Fruit fly (Drosophila melanogaster) whole organism, embryonic: ENCODE data around the gene TwdlF.

Experiments used
- Adf1 ChIP-seq: fragments of 200-800 bp; sonication (Bioruptor generic); IDR thresholded peaks from 2 replicates; pipeline ENCODE4 v1.3.6; 2022; ENCODE audit warnings: missing biosample characterization, missing genetic modification characterization
- Asciz ChIP-seq: fragments of 200-800 bp; sonication (Bioruptor generic); optimal IDR thresholded peaks from 2 replicates; lab custom pipeline; 2017; ENCODE audit warnings: missing biosample characterization, mild to moderate bottlenecking, missing genetic modification characterization, missing genetic modification reagents
- BEAF-32 ChIP-seq: fragments of 200-800 bp; sonication (Bioruptor generic); optimal IDR thresholded peaks from 3 replicates; lab custom pipeline; 2017; ENCODE audit warnings: missing biosample characterization, missing genetic modification characterization, mild to moderate bottlenecking, moderate library complexity, missing genetic modification reagents
- CG10209 ChIP-seq: fragments of 200-800 bp; sonication (Bioruptor generic); optimal IDR thresholded peaks from 3 replicates; lab custom pipeline; 2017; ENCODE audit warnings: missing biosample characterization, mild to moderate bottlenecking, missing genetic modification characterization, missing genetic modification reagents
- CG12071 ChIP-seq: fragments of 200-800 bp; sonication (Bioruptor generic); optimal IDR thresholded peaks from 3 replicates; lab custom pipeline; 2018; ENCODE audit warnings: missing biosample characterization, mild to moderate bottlenecking, missing genetic modification characterization
- CG13296 ChIP-seq: fragments of 200-800 bp; sonication (Bioruptor generic); optimal IDR thresholded peaks from 3 replicates; lab custom pipeline; 2018; ENCODE audit warnings: missing biosample characterization, mild to moderate bottlenecking, missing genetic modification characterization
- CG15011 ChIP-seq: fragments of 200-800 bp; sonication (Bioruptor generic); optimal IDR thresholded peaks from 3 replicates; lab custom pipeline; 2018; ENCODE audit warnings: missing biosample characterization, mild to moderate bottlenecking, missing genetic modification characterization
- CG15073 ChIP-seq: fragments of 200-800 bp; sonication (Bioruptor generic); optimal IDR thresholded peaks from 2 replicates; lab custom pipeline; 2016; ENCODE audit warnings: missing biosample characterization, missing genetic modification characterization
- CG17829 ChIP-seq: fragments of 200-800 bp; optimal IDR thresholded peaks from 2 replicates; lab custom pipeline; 2019; ENCODE audit warnings: missing biosample characterization, mild to moderate bottlenecking, missing genetic modification characterization, moderate library complexity
- CG42726 ChIP-seq: fragments of 200-800 bp; sonication (Bioruptor generic); IDR thresholded peaks from 2 replicates; pipeline ENCODE4 v1.3.6; 2022; ENCODE audit warnings: missing biosample characterization, missing genetic modification characterization; ENCODE audit not compliant: partially characterized antibody
- CG4854 ChIP-seq: fragments of 200-800 bp; sonication (Bioruptor generic); optimal IDR thresholded peaks from 2 replicates; lab custom pipeline; 2016; ENCODE audit warnings: missing biosample characterization, missing genetic modification characterization, inconsistent platforms
- CG5953 ChIP-seq: fragments of 200-800 bp; sonication (Bioruptor generic); IDR thresholded peaks from 2 replicates; pipeline ENCODE4 v1.3.6; 2022; ENCODE audit warnings: missing biosample characterization, missing genetic modification characterization
- CG6254 ChIP-seq: fragments of 200-800 bp; sonication (Bioruptor generic); optimal IDR thresholded peaks from 3 replicates; lab custom pipeline; 2017; ENCODE audit warnings: mild to moderate bottlenecking, missing biosample characterization, missing genetic modification reagents, missing genetic modification characterization
- CG7372 ChIP-seq: fragments of 200-800 bp; sonication (Bioruptor generic); IDR thresholded peaks from 2 replicates; pipeline ENCODE4 v1.3.6; 2022; ENCODE audit warnings: missing biosample characterization, missing genetic modification characterization
- CG8281 ChIP-seq: fragments of 200-800 bp; sonication (Bioruptor generic); optimal IDR thresholded peaks from 2 replicates; lab custom pipeline; 2018; ENCODE audit warnings: missing biosample characterization, mild to moderate bottlenecking, missing genetic modification characterization, moderate library complexity
- Doc3 ChIP-seq: fragments of 200-800 bp; sonication (Bioruptor generic); IDR thresholded peaks from 3 replicates; pipeline ENCODE4 v1.3.6; 2022; ENCODE audit warnings: missing biosample characterization, missing genetic modification characterization; ENCODE audit not compliant: partially characterized antibody
- ERR ChIP-seq: fragments of 200-800 bp; sonication (Bioruptor generic); optimal IDR thresholded peaks from 2 replicates; lab custom pipeline; 2016; ENCODE audit warnings: missing biosample characterization, missing genetic modification characterization
- HmgD ChIP-seq: fragments of 200-800 bp; sonication (Bioruptor generic); optimal IDR thresholded peaks from 3 replicates; lab custom pipeline; 2016; ENCODE audit warnings: missing biosample characterization, missing genetic modification characterization
- Hr3 ChIP-seq: fragments of 200-800 bp; sonication (Bioruptor generic); optimal IDR thresholded peaks from 3 replicates; lab custom pipeline; 2016; ENCODE audit warnings: missing biosample characterization, missing genetic modification characterization
- Lhr ChIP-seq: fragments of 200-800 bp; sonication (Bioruptor generic); optimal IDR thresholded peaks from 3 replicates; lab custom pipeline; 2017; ENCODE audit warnings: mild to moderate bottlenecking, missing biosample characterization, missing genetic modification reagents, missing genetic modification characterization
- Mes4 ChIP-seq: fragments of 200-800 bp; sonication (Bioruptor generic); optimal IDR thresholded peaks from 2 replicates; lab custom pipeline; 2016; ENCODE audit warnings: missing biosample characterization, missing genetic modification characterization
- Nf-YC ChIP-seq: fragments of 200-800 bp; optimal IDR thresholded peaks from 3 replicates; lab custom pipeline; 2019; ENCODE audit warnings: missing biosample characterization, mild to moderate bottlenecking, missing genetic modification characterization, moderate library complexity
- PHDP ChIP-seq: fragments of 200-800 bp; sonication (Bioruptor generic); optimal IDR thresholded peaks from 3 replicates; lab custom pipeline; 2018; ENCODE audit warnings: missing biosample characterization, mild to moderate bottlenecking, missing genetic modification characterization, moderate library complexity
- Sox102F ChIP-seq: fragments of 200-800 bp; sonication (Bioruptor generic); optimal IDR thresholded peaks from 2 replicates; lab custom pipeline; 2018; ENCODE audit warnings: missing biosample characterization, mild to moderate bottlenecking, missing genetic modification characterization, moderate library complexity
- Xbp1 ChIP-seq: fragments of 200-800 bp; sonication (Bioruptor generic); optimal IDR thresholded peaks from 3 replicates; lab custom pipeline; 2016; ENCODE audit warnings: missing biosample characterization, mild to moderate bottlenecking, missing genetic modification characterization
- aop ChIP-seq: fragments of 200-800 bp; sonication (Bioruptor generic); IDR thresholded peaks from 2 replicates; pipeline ENCODE4 v1.3.6; 2022; ENCODE audit warnings: missing biosample characterization, missing genetic modification characterization
- cas ChIP-seq: fragments of 200-800 bp; sonication (Bioruptor generic); IDR thresholded peaks from 2 replicates; pipeline ENCODE4 v1.3.6; 2022; ENCODE audit warnings: missing biosample characterization, missing genetic modification characterization
- cg ChIP-seq: fragments of 200-800 bp; sonication (Bioruptor generic); optimal IDR thresholded peaks from 3 replicates; lab custom pipeline; 2019; ENCODE audit warnings: missing biosample characterization, mild to moderate bottlenecking, missing genetic modification characterization, moderate library complexity
- chinmo ChIP-seq: fragments of 200-800 bp; sonication (Bioruptor generic); IDR thresholded peaks from 4 replicates; pipeline ENCODE4 v1.3.6; 2022; ENCODE audit warnings: missing biosample characterization, missing genetic modification characterization; ENCODE audit not compliant: partially characterized antibody
- crol ChIP-seq: fragments of 200-800 bp; sonication (Bioruptor generic); IDR thresholded peaks from 2 replicates; pipeline ENCODE4 v1.3.6; 2022; ENCODE audit warnings: missing biosample characterization, missing genetic modification characterization
- dmrt11E ChIP-seq: fragments of 200-800 bp; sonication (Bioruptor generic); optimal IDR thresholded peaks from 3 replicates; lab custom pipeline; 2018; ENCODE audit warnings: missing biosample characterization, mild to moderate bottlenecking, missing genetic modification characterization, moderate library complexity
- en ChIP-seq: fragments of 200-800 bp; sonication (Bioruptor generic); optimal IDR thresholded peaks from 2 replicates; lab custom pipeline; 2016; ENCODE audit warnings: missing biosample characterization, missing genetic modification characterization
- gcm ChIP-seq: fragments of 200-800 bp; sonication (Bioruptor generic); optimal IDR thresholded peaks from 2 replicates; lab custom pipeline; 2019; ENCODE audit warnings: missing biosample characterization, mild to moderate bottlenecking, missing genetic modification characterization, moderate library complexity
- gfzf ChIP-seq: fragments of 200-800 bp; sonication (Bioruptor generic); optimal IDR thresholded peaks from 2 replicates; lab custom pipeline; 2016; ENCODE audit warnings: missing biosample characterization, mild to moderate bottlenecking, missing genetic modification characterization, moderate library complexity
- kni ChIP-seq: fragments of 200-800 bp; sonication (Bioruptor generic); optimal IDR thresholded peaks from 3 replicates; lab custom pipeline; 2017; ENCODE audit warnings: mild to moderate bottlenecking, missing biosample characterization, missing genetic modification reagents, missing genetic modification characterization
- lab ChIP-seq: fragments of 200-800 bp; sonication (Bioruptor generic); optimal IDR thresholded peaks from 3 replicates; lab custom pipeline; 2017; ENCODE audit warnings: missing biosample characterization, missing genetic modification characterization, mild to moderate bottlenecking, moderate library complexity, missing genetic modification reagents
- lilli ChIP-seq: fragments of 200-800 bp; sonication (Bioruptor generic); optimal IDR thresholded peaks from 3 replicates; lab custom pipeline; 2016; ENCODE audit warnings: missing biosample characterization, missing genetic modification characterization
- lmd ChIP-seq: fragments of 200-800 bp; sonication (Bioruptor generic); IDR thresholded peaks from 2 replicates; pipeline ENCODE4 v1.3.6; 2022; ENCODE audit warnings: missing biosample characterization, missing genetic modification characterization
- nau ChIP-seq: fragments of 200-800 bp; sonication (Bioruptor generic); optimal IDR thresholded peaks from 3 replicates; lab custom pipeline; 2017; ENCODE audit warnings: missing biosample characterization, mild to moderate bottlenecking, missing genetic modification characterization, missing genetic modification reagents
- nmo ChIP-seq: fragments of 200-800 bp; sonication (Bioruptor generic); optimal IDR thresholded peaks from 2 replicates; lab custom pipeline; 2018; ENCODE audit warnings: missing biosample characterization, mild to moderate bottlenecking, missing genetic modification characterization, moderate library complexity
- oc ChIP-seq: fragments of 200-800 bp; sonication (Bioruptor generic); optimal IDR thresholded peaks from 2 replicates; lab custom pipeline; 2018; ENCODE audit warnings: missing biosample characterization, mild to moderate bottlenecking, missing genetic modification characterization, moderate library complexity
- sc ChIP-seq, 3 experiments: fragments of >200 bp in 2 of 3; fragments of 200-800 bp in 1 of 3; sonication (Bioruptor generic) in 1 of 3; optimal IDR thresholded peaks; 2 replicates in 2 of 3; 3 replicates in 1 of 3; lab custom pipeline; 2017; ENCODE audit warnings: mild to moderate bottlenecking in 1 of 3, missing biosample characterization in 1 of 3, missing genetic modification characterization in 1 of 3, missing genetic modification reagents in 1 of 3
- schlank ChIP-seq: fragments of 200-800 bp; sonication (Bioruptor generic); optimal IDR thresholded peaks from 2 replicates; lab custom pipeline; 2018; ENCODE audit warnings: missing biosample characterization, mild to moderate bottlenecking, missing genetic modification characterization
- stwl ChIP-seq: fragments of 200-800 bp; sonication (Bioruptor generic); optimal IDR thresholded peaks from 3 replicates; lab custom pipeline; 2018; ENCODE audit warnings: missing biosample characterization, mild to moderate bottlenecking, missing genetic modification characterization, moderate library complexity
- tll ChIP-seq, 2 experiments: fragments of 200-800 bp in 1 of 2; fragments of >200 bp in 1 of 2; sonication (Bioruptor generic) in 1 of 2; optimal IDR thresholded peaks; 2 replicates each; lab custom pipeline; 2017 to 2019; ENCODE audit warnings: missing biosample characterization in 2 of 2, missing genetic modification characterization in 2 of 2, mild to moderate bottlenecking in 1 of 2, moderate library complexity in 1 of 2
- zen2 ChIP-seq: fragments of 200-800 bp; sonication (Bioruptor generic); IDR thresholded peaks from 3 replicates; pipeline ENCODE4 v1.3.6; 2022; ENCODE audit warnings: missing biosample characterization, missing genetic modification characterization; ENCODE audit not compliant: partially characterized antibody
- zfh1 ChIP-seq: fragments of 200-800 bp; sonication (Bioruptor generic); IDR thresholded peaks from 3 replicates; pipeline ENCODE4 v1.3.6; 2022; ENCODE audit warnings: missing biosample characterization, missing genetic modification characterization

Gene TwdlF

DNA sequence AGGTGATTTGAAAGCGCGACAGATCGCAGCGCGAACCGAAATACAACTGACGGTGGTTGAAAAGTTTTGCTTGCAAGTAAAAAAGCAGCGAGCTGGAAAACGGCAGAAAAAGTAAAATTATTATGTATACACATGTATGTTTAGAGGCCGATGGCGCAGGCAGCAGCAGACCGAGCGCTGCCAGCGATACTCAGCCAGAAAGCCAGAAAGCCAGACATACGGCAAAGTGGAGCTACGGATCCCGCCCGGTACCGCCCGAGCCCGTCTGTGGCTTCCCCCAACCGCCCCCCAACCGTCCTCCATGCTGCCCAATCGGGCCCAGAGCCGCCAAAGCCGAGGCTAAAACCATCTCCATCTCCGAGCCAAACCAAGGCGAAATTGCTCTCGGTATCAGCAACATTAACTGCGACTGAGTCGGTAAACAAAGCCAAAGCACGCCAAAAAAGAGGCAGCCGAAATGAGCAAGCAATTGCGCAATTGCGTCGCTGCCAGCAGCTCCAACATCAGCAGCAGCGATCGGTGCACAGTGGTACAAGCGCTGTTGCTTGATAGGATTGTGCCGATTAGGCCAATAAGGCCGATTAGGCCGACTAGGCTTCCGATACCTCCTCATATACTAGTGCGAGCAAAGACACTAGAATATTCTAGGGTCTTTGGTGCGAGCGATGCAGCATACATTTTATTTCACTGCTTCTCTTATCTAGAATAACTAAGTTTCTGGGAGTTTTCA lies 31.4 kb upstream of the TwdlF start, which contains the start of gene CG14636 (continued):
- TF ChIP-seq CG17829 (tag; lab: Kevin White, UChicago) (peak; percentile 25), lab (peak; percentile 88), CG7372 (peak; percentile 77), cg (no peak), aop (GFP tag; lab: Robert Waterston, UW) (no peak), CG8281 (tag; lab: Kevin White, UChicago) (peak; percentile 35), lilli (GFP tag; lab: Kevin White, UChicago) (peak; percentile 76), CG12071 (GFP tag; lab: Kevin White, UChicago) (peak; percentile 37), kni (GFP tag; lab: Kevin White, UChicago) (no peak), gfzf (GFP tag; lab: Kevin White, UChicago) (no peak), Asciz (GFP tag; lab: Kevin White, UChicago) (peak; percentile 41), cas (GFP tag; lab: Robert Waterston, UW) (0 out of 2 replicates have a peak, but pooled peaks have one; percentile 39), lmd (GFP tag; lab: Robert Waterston, UW) (peak; percentile 84), ERR (GFP tag; lab: Kevin White, UChicago) (peak; percentile 18), stwl (tag; lab: Kevin White, UChicago) (no peak), HmgD (no peak), crol (GFP tag; lab: Robert Waterston, UW) (peak; percentile 85), sc (optimal IDR thresholded peaks at IDR 0.05; lab: Kevin White, UChicago) (no peak), sc (GFP tag; optimal IDR thresholded peaks at IDR 0.05; lab: Kevin White, UChicago) (no peak), CG42726 (GFP tag; lab: Robert Waterston, UW) (no peak), CG6254 (GFP tag; lab: Kevin White, UChicago) (no peak), Doc3 (GFP tag; lab: Robert Waterston, UW) (no peak), Mes4 (GFP tag; lab: Kevin White, UChicago) (peak; percentile 39), zfh1 (GFP tag; lab: Robert Waterston, UW) (peak; percentile 60; the same call in 1 of the 3 replicates), PHDP (peak; percentile 69), gcm (GFP tag; lab: Kevin White, UChicago) (peak; percentile 12), BEAF-32 (GFP tag; lab: Kevin White, UChicago) (no peak), Hr3 (GFP tag; lab: Kevin White, UChicago) (peak; percentile 42), CG15011 (GFP tag; lab: Kevin White, UChicago) (peak; percentile 53), tll (GFP tag; optimal IDR thresholded peaks at IDR 0.05; lab: Kevin White, UChicago) (no peak), Sox102F (GFP tag; lab: Kevin White, UChicago) (peak; percentile 66), CG15073 (GFP tag; lab: Kevin White, UChicago) (no peak), CG5953 (GFP tag; lab: Robert Waterston, UW) (peak; percentile 67; the same call in 1 of the 2 replicates), Adf1 (peak; percentile 85), Lhr (GFP tag; lab: Kevin White, UChicago) (no peak), CG13296 (peak; percentile 80), dmrt11E (tag; lab: Kevin White, UChicago) (no peak), en (GFP tag; lab: Kevin White, UChicago) (peak; percentile 5), Xbp1 (GFP tag; lab: Kevin White, UChicago) (peak; percentile 66), schlank (tag; lab: Kevin White, UChicago) (peak; percentile 46), CG10209 (peak; percentile 67), Nf-YC (tag; lab: Kevin White, UChicago) (peak; percentile 75), oc (tag; lab: Kevin White, UChicago) (no peak), zen2 (GFP tag; lab: Robert Waterston, UW) (no peak), nau (GFP tag; lab: Kevin White, UChicago) (peak; percentile 74), CG4854 (GFP tag; lab: Kevin White, UChicago) (peak; percentile 4), chinmo (GFP tag; lab: Robert Waterston, UW) (peak; percentile 90), nmo (peak; percentile 43)
